Worm (Caenorhabditis elegans) whole organism, late embryonic: ENCODE data around the gene mrp-1.

Experiments
- C08G9.2 ChIP-seq: sonication (generic microtip); optimal IDR thresholded peaks from 2 replicates; lab custom pipeline; 2016; ENCODE audit warnings: mild to moderate bottlenecking, missing genetic modification characterization, moderate library complexity, missing compliant biosample characterization
- C38D4.7 ChIP-seq: fragments of 200-800 bp; sonication (Bioruptor generic); optimal IDR thresholded peaks from 2 replicates; lab custom pipeline; 2018; ENCODE audit warnings: mild to moderate bottlenecking, missing genetic modification characterization, moderate library complexity, missing compliant biosample characterization
- F13H6.1 ChIP-seq: sonication (generic microtip); optimal IDR thresholded peaks from 2 replicates; lab custom pipeline; 2016; ENCODE audit warnings: missing genetic modification characterization, missing compliant biosample characterization
- K02D7.2 ChIP-seq: sonication (generic microtip); optimal IDR thresholded peaks from 2 replicates; lab custom pipeline; 2017; ENCODE audit warnings: mild to moderate bottlenecking, missing genetic modification characterization, missing compliant biosample characterization
- K09A11.1 ChIP-seq: sonication (generic microtip); optimal IDR thresholded peaks from 2 replicates; lab custom pipeline; 2017; ENCODE audit warnings: antibody characterized with exemption, mild to moderate bottlenecking, missing genetic modification characterization, missing compliant biosample characterization; ENCODE audit not compliant: insufficient read depth
- T23F11.4 ChIP-seq: fragments of 200-800 bp; sonication (Bioruptor generic); optimal IDR thresholded peaks from 2 replicates; lab custom pipeline; 2018; ENCODE audit warnings: mild to moderate bottlenecking, missing genetic modification characterization, missing compliant biosample characterization
- ahr-1 ChIP-seq: sonication (generic microtip); optimal IDR thresholded peaks from 2 replicates; lab custom pipeline; 2016; ENCODE audit warnings: missing genetic modification characterization, missing compliant biosample characterization
- ama-1 ChIP-seq: fragments of 150-350 bp; optimal IDR thresholded peaks from 2 replicates; lab custom pipeline; 2014
- ceh-14 ChIP-seq: sonication (generic microtip); optimal IDR thresholded peaks from 2 replicates; lab custom pipeline; 2016; ENCODE audit warnings: missing genotype, missing genetic modification characterization, missing compliant biosample characterization
- ceh-19 ChIP-seq: fragments of 200-800 bp; sonication (Bioruptor generic); optimal IDR thresholded peaks from 2 replicates; lab custom pipeline; 2018; ENCODE audit warnings: mild to moderate bottlenecking, missing genetic modification characterization, missing compliant biosample characterization
- ceh-2 ChIP-seq: sonication (generic microtip); optimal IDR thresholded peaks from 2 replicates; lab custom pipeline; 2016; ENCODE audit warnings: missing genotype, missing genetic modification characterization, missing compliant biosample characterization
- ceh-24 ChIP-seq: sonication (generic microtip); optimal IDR thresholded peaks from 2 replicates; lab custom pipeline; 2016; ENCODE audit warnings: mild to moderate bottlenecking, missing genetic modification characterization, missing compliant biosample characterization
- ceh-30 ChIP-seq: fragments of 150-350 bp; optimal IDR thresholded peaks from 2 replicates; lab custom pipeline; 2014; ENCODE audit warnings: missing biosample characterization, missing genetic modification characterization
- ceh-34 ChIP-seq: sonication (generic microtip); optimal IDR thresholded peaks from 2 replicates; lab custom pipeline; 2016; ENCODE audit warnings: mild to moderate bottlenecking, missing genetic modification characterization, missing compliant biosample characterization
- ceh-45 ChIP-seq: fragments of 200-800 bp; sonication (Bioruptor generic); IDR thresholded peaks from 2 replicates; pipeline ENCODE4 v1.3.6; 2022; ENCODE audit warnings: missing genetic modification reagents, missing genetic modification characterization, missing compliant biosample characterization
- ceh-9 ChIP-seq: sonication (generic microtip); optimal IDR thresholded peaks from 2 replicates; lab custom pipeline; 2016; ENCODE audit warnings: mild to moderate bottlenecking, missing genetic modification characterization, inconsistent platforms, missing compliant biosample characterization
- dmd-4 ChIP-seq: sonication (generic microtip); optimal IDR thresholded peaks from 2 replicates; lab custom pipeline; 2016; ENCODE audit warnings: borderline replicate concordance, missing genetic modification characterization, missing compliant biosample characterization
- elt-2 ChIP-seq: sonication (generic microtip); optimal IDR thresholded peaks from 2 replicates; lab custom pipeline; 2016; ENCODE audit warnings: missing genetic modification reagents, missing genetic modification characterization, missing compliant biosample characterization
- elt-4 ChIP-seq: sonication (generic microtip); optimal IDR thresholded peaks from 2 replicates; lab custom pipeline; 2016; ENCODE audit warnings: missing genetic modification characterization, missing compliant biosample characterization
- ets-4 ChIP-seq: sonication (generic microtip); optimal IDR thresholded peaks from 2 replicates; lab custom pipeline; 2016; ENCODE audit warnings: missing genetic modification characterization, missing compliant biosample characterization
- eyg-1 ChIP-seq: sonication (generic microtip); optimal IDR thresholded peaks from 2 replicates; lab custom pipeline; 2016; ENCODE audit warnings: missing genotype, missing genetic modification characterization, missing compliant biosample characterization
- fax-1 ChIP-seq: sonication (generic microtip); optimal IDR thresholded peaks from 2 replicates; lab custom pipeline; 2016; ENCODE audit warnings: missing genotype, missing genetic modification characterization, missing compliant biosample characterization
- gmeb-2 ChIP-seq: sonication (generic microtip); optimal IDR thresholded peaks from 2 replicates; lab custom pipeline; 2016; ENCODE audit warnings: missing genetic modification characterization, inconsistent platforms, missing compliant biosample characterization
- hlh-13 ChIP-seq: fragments of 200-800 bp; sonication (Bioruptor generic); optimal IDR thresholded peaks from 2 replicates; lab custom pipeline; 2018; ENCODE audit warnings: mild to moderate bottlenecking, missing genetic modification characterization, missing compliant biosample characterization
- hlh-15 ChIP-seq: sonication (generic microtip); optimal IDR thresholded peaks from 2 replicates; lab custom pipeline; 2016; ENCODE audit warnings: missing genetic modification characterization, missing compliant biosample characterization
- hlh-6 ChIP-seq: sonication (generic microtip); optimal IDR thresholded peaks from 2 replicates; lab custom pipeline; 2016; ENCODE audit warnings: missing genotype, missing genetic modification characterization, missing compliant biosample characterization
- lim-6 ChIP-seq: sonication (generic microtip); optimal IDR thresholded peaks from 2 replicates; lab custom pipeline; 2016; ENCODE audit warnings: missing genetic modification characterization, missing compliant biosample characterization
- lin-11 ChIP-seq: fragments of 200-800 bp; sonication (Bioruptor generic); optimal IDR thresholded peaks from 2 replicates; lab custom pipeline; 2018; ENCODE audit warnings: mild to moderate bottlenecking, missing genetic modification characterization, missing compliant biosample characterization
- madf-2 ChIP-seq: sonication (generic microtip); optimal IDR thresholded peaks from 2 replicates; lab custom pipeline; 2017; ENCODE audit warnings: missing genetic modification characterization, missing compliant biosample characterization
- nfya-1 ChIP-seq: sonication (generic microtip); optimal IDR thresholded peaks from 2 replicates; lab custom pipeline; 2017; ENCODE audit warnings: missing genetic modification characterization, mild to moderate bottlenecking, missing compliant biosample characterization, antibody characterized with exemption, moderate library complexity
- nhr-11 ChIP-seq: fragments of 150-350 bp; optimal IDR thresholded peaks from 2 replicates; lab custom pipeline; 2014; ENCODE audit warnings: missing biosample characterization, missing genetic modification characterization
- npax-4 ChIP-seq: sonication (generic microtip); optimal IDR thresholded peaks from 2 replicates; lab custom pipeline; 2016; ENCODE audit warnings: missing genetic modification characterization, missing compliant biosample characterization
- pag-3 ChIP-seq: sonication (generic microtip); optimal IDR thresholded peaks from 2 replicates; lab custom pipeline; 2016; ENCODE audit warnings: missing compliant biosample characterization, missing genetic modification characterization, borderline replicate concordance
- pat-9 ChIP-seq: fragments of 200-800 bp; sonication (Bioruptor generic); optimal IDR thresholded peaks from 2 replicates; lab custom pipeline; 2018; ENCODE audit warnings: mild to moderate bottlenecking, missing genetic modification characterization, moderate library complexity, missing compliant biosample characterization
- pax-1 ChIP-seq: fragments of 150-350 bp; optimal IDR thresholded peaks from 2 replicates; lab custom pipeline; 2014; ENCODE audit warnings: missing biosample characterization, missing genetic modification characterization
- pha-4 ChIP-seq: fragments of 150-350 bp; optimal IDR thresholded peaks from 2 replicates; lab custom pipeline; 2018; ENCODE audit warnings: missing biosample characterization, missing genetic modification reagents, missing genetic modification characterization
- pqm-1 ChIP-seq: sonication (generic microtip); optimal IDR thresholded peaks from 2 replicates; lab custom pipeline; 2016; ENCODE audit warnings: missing genetic modification characterization, missing compliant biosample characterization
- sox-4 ChIP-seq: sonication (generic microtip); optimal IDR thresholded peaks from 2 replicates; lab custom pipeline; 2017; ENCODE audit warnings: mild to moderate bottlenecking, missing genetic modification characterization, inconsistent platforms, missing compliant biosample characterization
- tbx-2 ChIP-seq: sonication (generic microtip); optimal IDR thresholded peaks from 2 replicates; lab custom pipeline; 2016; ENCODE audit warnings: missing genetic modification characterization, missing compliant biosample characterization
- ttx-3 ChIP-seq: sonication (generic microtip); optimal IDR thresholded peaks from 2 replicates; lab custom pipeline; 2016; ENCODE audit warnings: missing genetic modification reagents, missing genetic modification characterization, missing compliant biosample characterization
- unc-3 ChIP-seq, 2 experiments: fragments of 200-800 bp in 1 of 2; sonication (Bioruptor generic) in 1 of 2; sonication (generic microtip) in 1 of 2; conservative IDR thresholded peaks in 1 of 2; optimal IDR thresholded peaks in 1 of 2; 2 replicates each; pipeline versions ENCODE4 v1.3.6 to Lab custom; 2016 to 2022; ENCODE audit warnings: missing compliant biosample characterization in 2 of 2, missing genetic modification characterization in 2 of 2, missing genetic modification reagents in 1 of 2
- zip-5 ChIP-seq: sonication (generic microtip); optimal IDR thresholded peaks from 2 replicates; lab custom pipeline; 2016; ENCODE audit warnings: missing genetic modification characterization, missing compliant biosample characterization

The mrp-1 gene

ce11 chrX:612783-613182 lies 25.1 kb upstream of the mrp-1 start:
- TF ChIP-seq nfya-1 (tag; lab: Kevin White, UChicago) (no peak), eyg-1 (tag; lab: Kevin White, UChicago) (no peak), sox-4 (tag; lab: Kevin White, UChicago) (no peak), pat-9 (tag; lab: Kevin White, UChicago) (no peak), fax-1 (tag; lab: Kevin White, UChicago) (no peak), K09A11.1 (tag; lab: Kevin White, UChicago) (no peak), tbx-2 (tag; lab: Kevin White, UChicago) (no peak), ahr-1 (no peak)

DNA sequence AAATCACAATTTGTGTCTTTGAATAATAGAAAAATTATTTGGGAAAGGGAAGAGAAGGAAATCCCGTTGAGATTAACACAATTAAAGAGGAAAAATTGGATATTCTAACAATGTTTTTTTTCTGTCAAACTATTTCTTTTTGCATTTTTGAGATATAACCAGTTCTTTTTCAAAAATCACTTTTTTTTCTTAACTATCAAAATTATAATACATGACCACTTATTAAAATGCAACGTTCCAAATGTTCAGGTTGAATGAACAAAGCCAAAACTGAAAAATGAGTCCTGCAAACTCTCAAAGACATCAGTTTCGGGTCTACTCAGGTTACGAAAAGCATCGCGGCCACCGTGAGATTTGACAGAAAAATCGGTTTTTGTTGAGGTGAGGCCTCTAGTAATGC lies 21.9 kb upstream of the mrp-1 start:
- no peak for TF ChIP-seq lim-6 (tag; lab: Kevin White, UChicago)
- TF ChIP-seq pat-9 (tag; lab: Kevin White, UChicago), result no peak
- TF ChIP-seq K09A11.1 (tag; lab: Kevin White, UChicago), result no peak

- TF ChIP-seq F13H6.1 (tag; lab: Kevin White, UChicago), result no peak
- TF ChIP-seq unc-3 (GFP tag; conservative IDR thresholded peaks at IDR 0.05; lab: Robert Waterston, UW), result no peak
- TF ChIP-seq unc-3 (tag; optimal IDR thresholded peaks at IDR 0.05; lab: Kevin White, UChicago), result no peak
- no peak for TF ChIP-seq madf-2 (tag; lab: Kevin White, UChicago)
- TF ChIP-seq ceh-14, result no peak
- no peak for TF ChIP-seq elt-2 (tag; lab: Kevin White, UChicago)
- no peak for TF ChIP-seq hlh-13 (GFP tag; lab: Kevin White, UChicago)
- no peak for TF ChIP-seq T23F11.4 (GFP tag; lab: Kevin White, UChicago)
These were observed 20.7 kb upstream of the mrp-1 start, which contains the start of gene F13C5.5 for ce11 chrX:608392-608791. Gene F13C5.5 (minus strand): TSS chrX:608492.

DNA sequence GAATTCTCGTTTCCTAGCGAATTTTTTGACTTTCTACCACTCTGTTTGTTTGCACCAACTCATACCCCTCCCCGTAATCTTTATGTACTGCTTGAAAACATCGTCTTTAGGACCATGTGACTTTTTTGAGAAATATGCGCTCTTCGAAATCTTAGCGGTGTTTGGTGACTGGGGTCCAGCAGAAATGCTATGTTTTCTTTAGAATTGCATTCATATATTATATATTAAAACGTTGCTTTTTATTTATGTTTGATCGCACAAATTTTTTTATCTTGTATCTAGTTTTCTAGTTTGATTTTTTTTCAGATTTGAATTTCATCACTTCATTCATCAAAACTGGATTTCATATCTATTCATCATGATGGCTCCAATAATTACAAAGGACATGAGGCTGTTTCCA lies 14.2 kb upstream of the mrp-1 start, which contains the start of gene F13C5.1:
F13C5.1 (plus strand) TSS at position 301 of the 400 bp plus-strand sequence.
- TF ChIP-seq ama-1 (lab: Kevin White, UChicago) (no peak), ttx-3 (tag; lab: Kevin White, UChicago) (no peak), dmd-4 (tag; lab: Kevin White, UChicago) (no peak), ceh-19 (GFP tag; lab: Kevin White, UChicago) (no peak), ceh-45 (GFP tag; lab: Robert Waterston, UW) (no peak), K02D7.2 (tag; lab: Kevin White, UChicago) (no peak), hlh-6 (tag; lab: Kevin White, UChicago) (no peak), nhr-11 (tag; lab: Kevin White, UChicago) (no peak), fax-1 (tag; lab: Kevin White, UChicago) (no peak), ceh-14 (no peak), nfya-1 (tag; lab: Kevin White, UChicago) (no peak), C08G9.2 (no peak), zip-5 (tag; lab: Kevin White, UChicago) (no peak), madf-2 (tag; lab: Kevin White, UChicago) (no peak), ceh-9 (tag; lab: Kevin White, UChicago) (no peak), ceh-34 (no peak)

DNA sequence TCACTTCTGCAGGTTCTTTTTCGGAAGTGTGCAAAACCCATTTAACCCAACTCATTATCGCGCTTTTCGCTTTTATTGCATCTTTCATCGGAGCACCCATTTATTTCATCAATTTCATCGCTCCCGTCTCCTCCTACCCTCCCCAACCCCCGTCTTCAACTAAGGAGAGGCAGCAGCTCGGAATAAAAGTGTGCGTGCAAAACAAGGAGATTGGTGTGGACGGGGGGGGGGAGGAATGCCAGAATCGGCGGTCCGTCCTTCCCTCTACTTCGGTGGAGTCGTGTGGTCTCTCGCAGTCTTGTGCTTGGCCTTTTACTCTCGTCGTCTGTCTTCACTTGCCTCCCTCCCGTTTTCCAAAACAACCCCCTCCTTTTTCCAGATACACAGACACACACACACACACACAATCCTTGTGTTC lies 13.7 kb upstream of the mrp-1 start:
- TF ChIP-seq ceh-24 (tag; lab: Kevin White, UChicago) (no peak), pax-1 (no peak), ceh-45 (GFP tag; lab: Robert Waterston, UW) (no peak), ceh-2 (tag; lab: Kevin White, UChicago) (peak; percentile 23), hlh-15 (tag; lab: Kevin White, UChicago) (no peak), pqm-1 (tag; lab: Kevin White, UChicago) (no peak), elt-4 (no peak), npax-4 (tag; lab: Kevin White, UChicago) (no peak), pat-9 (tag; lab: Kevin White, UChicago) (peak; percentile 26), unc-3 (GFP tag; conservative IDR thresholded peaks at IDR 0.05; lab: Robert Waterston, UW) (no peak), unc-3 (tag; optimal IDR thresholded peaks at IDR 0.05; lab: Kevin White, UChicago) (no peak), lin-11 (tag; lab: Kevin White, UChicago) (no peak), C08G9.2 (no peak), ceh-30 (tag; lab: Kevin White, UChicago) (no peak), ceh-34 (peak; percentile 46), ets-4 (tag; lab: Kevin White, UChicago) (no peak), C38D4.7 (GFP tag; lab: Kevin White, UChicago) (no peak), pag-3 (tag; lab: Kevin White, UChicago) (no peak), elt-2 (tag; lab: Kevin White, UChicago) (no peak), ceh-14 (peak; percentile 80), gmeb-2 (tag; lab: Kevin White, UChicago) (no peak), pha-4 (no peak), madf-2 (tag; lab: Kevin White, UChicago) (no peak), tbx-2 (tag; lab: Kevin White, UChicago) (peak; percentile 68), T23F11.4 (GFP tag; lab: Kevin White, UChicago) (no peak), ttx-3 (tag; lab: Kevin White, UChicago) (no peak)
